Worm (Caenorhabditis elegans) whole organism, early embryonic: Measurements from ENCODE around the gene C17E7.13.

Experiments used
- B0310.2 ChIP-seq: sonication (generic microtip); optimal IDR thresholded peaks from 2 replicates; lab custom pipeline; 2016; ENCODE audit warnings: mild to moderate bottlenecking, missing genetic modification characterization, missing compliant biosample characterization
- F13C5.2 ChIP-seq: sonication (generic microtip); optimal IDR thresholded peaks from 2 replicates; lab custom pipeline; 2017; ENCODE audit warnings: mild to moderate bottlenecking, missing genetic modification characterization, inconsistent platforms, missing compliant biosample characterization
- ama-1 ChIP-seq: fragments of 150-350 bp; optimal IDR thresholded peaks from 2 replicates; lab custom pipeline; 2014
- ceh-13 ChIP-seq: fragments of 200-800 bp; sonication (Bioruptor generic); optimal IDR thresholded peaks from 2 replicates; lab custom pipeline; 2018; ENCODE audit warnings: mild to moderate bottlenecking, missing genetic modification characterization, missing compliant biosample characterization
- ceh-36 ChIP-seq: sonication (generic microtip); optimal IDR thresholded peaks from 2 replicates; lab custom pipeline; 2016; ENCODE audit warnings: missing genetic modification characterization, inconsistent platforms, missing compliant biosample characterization
- ets-7 ChIP-seq: sonication (generic microtip); optimal IDR thresholded peaks from 2 replicates; lab custom pipeline; 2016; ENCODE audit warnings: missing genotype, missing genetic modification characterization, missing compliant biosample characterization
- flt-1 ChIP-seq: fragments of 200-800 bp; sonication (Bioruptor generic); IDR thresholded peaks from 2 replicates; pipeline ENCODE4 v1.3.6; 2022; ENCODE audit warnings: missing genetic modification characterization, missing compliant biosample characterization
- hmbx-1 ChIP-seq: sonication (generic microtip); optimal IDR thresholded peaks from 2 replicates; lab custom pipeline; 2016; ENCODE audit warnings: mild to moderate bottlenecking, missing genetic modification characterization, missing compliant biosample characterization
- hnd-1 ChIP-seq: sonication (generic microtip); optimal IDR thresholded peaks from 2 replicates; lab custom pipeline; 2016; ENCODE audit warnings: missing genetic modification characterization, missing compliant biosample characterization
- pes-1 ChIP-seq: fragments of 200-800 bp; sonication (Bioruptor generic); IDR thresholded peaks from 2 replicates; pipeline ENCODE4 v1.3.6; 2022; ENCODE audit warnings: missing genetic modification reagents, missing genetic modification characterization, missing compliant biosample characterization
- tbx-11 ChIP-seq: fragments of 200-800 bp; sonication (Bioruptor generic); IDR thresholded peaks from 2 replicates; pipeline ENCODE4 v1.3.6; 2022; ENCODE audit warnings: missing genetic modification characterization, missing compliant biosample characterization
- tbx-37 ChIP-seq: fragments of 200-800 bp; sonication (Bioruptor generic); conservative IDR thresholded peaks from 2 replicates; pipeline ENCODE4 v1.3.6; 2022; ENCODE audit warnings: missing genetic modification reagents, missing genetic modification characterization, missing compliant biosample characterization
- tra-4 ChIP-seq: sonication (generic microtip); optimal IDR thresholded peaks from 2 replicates; lab custom pipeline; 2017; ENCODE audit warnings: missing genetic modification characterization, missing compliant biosample characterization

DNA sequence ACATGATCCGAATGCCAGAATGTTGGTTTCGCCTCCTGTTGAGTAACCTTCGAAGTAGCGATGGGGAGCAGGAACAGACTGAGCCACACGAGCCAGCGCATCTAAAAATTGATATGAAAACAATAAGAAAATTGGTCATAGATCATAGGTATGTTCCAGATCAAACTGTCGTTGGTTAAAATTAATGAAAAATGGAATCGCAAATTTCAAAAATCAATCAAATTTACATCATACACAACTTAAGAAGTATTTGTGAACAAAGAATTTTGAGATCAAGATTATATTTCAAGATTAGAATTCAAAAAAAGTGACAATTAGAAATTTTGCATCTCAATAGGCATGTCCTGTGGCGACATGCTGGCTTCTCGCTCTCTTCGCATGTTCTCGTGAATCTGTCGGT is 1.7 kb upstream of the C17E7.13 start, which contains the start of gene C17E7.9:
- TF ChIP-seq flt-1 (GFP tag; lab: Robert Waterston, UW) = no peak
- TF ChIP-seq ama-1 = no peak
- TF ChIP-seq F13C5.2 (tag; lab: Kevin White, UChicago) = no peak
- no peak for TF ChIP-seq tbx-37 (GFP tag; lab: Robert Waterston, UW)
- TF ChIP-seq tra-4 (tag; lab: Kevin White, UChicago) = no peak
- no peak for TF ChIP-seq hnd-1
- TF ChIP-seq ceh-36 = no peak
- TF ChIP-seq tbx-11 = no peak
- TF ChIP-seq B0310.2 (tag; lab: Kevin White, UChicago) = no peak
- TF ChIP-seq pes-1 = no peak
- no peak for TF ChIP-seq hmbx-1 (tag; lab: Kevin White, UChicago)
- TF ChIP-seq ceh-13 (GFP tag; lab: Kevin White, UChicago) = no peak
- no peak for TF ChIP-seq ets-7
